Fruit fly (Drosophila melanogaster): ENCODE measurements around the gene CG14451.

Gene CG14451

DNA sequence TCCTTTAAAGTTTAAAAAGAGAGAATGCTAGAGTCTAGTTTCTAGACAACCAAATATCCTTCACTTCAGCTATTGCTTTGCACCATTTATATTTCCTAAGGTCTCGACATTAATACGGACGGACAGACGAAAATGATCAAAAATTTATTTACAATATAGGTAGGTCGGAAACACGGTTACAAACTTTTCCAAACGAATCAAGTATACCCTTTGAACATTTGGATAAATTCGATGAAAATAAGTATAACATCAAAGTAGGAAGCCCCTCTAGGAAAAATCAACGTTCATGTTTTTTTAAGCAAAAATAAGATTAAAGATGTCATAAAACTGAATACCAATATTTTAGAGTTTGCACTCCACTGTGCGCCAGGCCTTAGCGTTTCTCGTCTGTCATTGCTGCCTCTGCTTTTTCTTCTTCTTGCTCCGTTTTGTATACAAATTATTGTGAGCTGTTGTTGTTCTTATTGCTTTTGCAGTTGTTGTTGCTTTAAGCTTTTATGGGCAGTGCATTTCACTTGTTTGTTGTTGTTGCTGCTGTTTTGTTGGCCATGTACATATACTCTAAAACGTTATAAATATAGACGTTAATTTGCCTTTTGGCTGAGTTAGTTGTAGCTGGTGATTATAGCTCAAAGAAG, 21.2 kb upstream of the CG14451 start (continued):
- peak in 1 of 3 experiments; percentile 37 for TF ChIP-seq lola (GFP tag; optimal IDR thresholded peaks at IDR 0.05)
- peak; percentile 36 for TF ChIP-seq Oli (tag; optimal IDR thresholded peaks at IDR 0.05)
- no peak for TF ChIP-seq seq (GFP tag; IDR thresholded peaks at IDR 0.05)
- no peak for TF ChIP-seq cato (GFP tag; optimal IDR thresholded peaks at IDR 0.05; ENCODE audit: borderline replicate concordance)
- peak; percentile 14 for TF ChIP-seq CG4424 (GFP tag; optimal IDR thresholded peaks at IDR 0.05)
- no peak for TF ChIP-seq Adf1 (GFP tag; IDR thresholded peaks at IDR 0.05)
- TF ChIP-seq zen2 (GFP tag; IDR thresholded peaks at IDR 0.05; ENCODE audit: partially characterized antibody) = no peak
- no peak for TF ChIP-seq CG10431 (GFP tag; optimal IDR thresholded peaks at IDR 0.05)
- no peak for TF ChIP-seq CG15269 (tag; optimal IDR thresholded peaks at IDR 0.05)
- TF ChIP-seq shn (GFP tag; optimal IDR thresholded peaks at IDR 0.05) = no peak
- no peak for TF ChIP-seq ap (GFP tag; IDR thresholded peaks at IDR 0.05)
- peak; percentile 83 for TF ChIP-seq CG4360 (GFP tag; IDR thresholded peaks at IDR 0.05)
- no peak for TF ChIP-seq Sry-δ (GFP tag; optimal IDR thresholded peaks at IDR 0.05)
- peak; percentile 13 for TF ChIP-seq Meics (GFP tag; optimal IDR thresholded peaks at IDR 0.05)
- no peak for TF ChIP-seq Opbp (GFP tag; IDR thresholded peaks at IDR 0.05; ENCODE audit: partially characterized antibody)
- TF ChIP-seq Fer1 (GFP tag; optimal IDR thresholded peaks at IDR 0.05) = no peak
- peak; percentile 40 for TF ChIP-seq CG30403 (GFP tag; optimal IDR thresholded peaks at IDR 0.05)
- TF ChIP-seq CG18011 (GFP tag; optimal IDR thresholded peaks at IDR 0.05) = no peak
- TF ChIP-seq GATAe (GFP tag; conservative IDR thresholded peaks at IDR 0.05) = no peak
- peak; percentile 12 for TF ChIP-seq nmo (GFP tag; optimal IDR thresholded peaks at IDR 0.05)
- TF ChIP-seq H15 (GFP tag; IDR thresholded peaks at IDR 0.05) = 0 out of 3 replicates have a peak, but pooled peaks have one; percentile 18
- peak; percentile 11; the same call in 1 of the 2 replicates for TF ChIP-seq CG10366 (GFP tag; IDR thresholded peaks at IDR 0.05)
- TF ChIP-seq CG14667 (GFP tag; IDR thresholded peaks at IDR 0.05) = no peak
- peak; percentile 60; the same call in 2 of the 3 replicates for TF ChIP-seq CG17361 (GFP tag; IDR thresholded peaks at IDR 0.05)
- peak; percentile 6 for TF ChIP-seq CG5245 (GFP tag; optimal IDR thresholded peaks at IDR 0.05)
- peak; percentile 0 for TF ChIP-seq CG11723 (GFP tag; optimal IDR thresholded peaks at IDR 0.05)
- peak; percentile 11 for TF ChIP-seq trem (tag; optimal IDR thresholded peaks at IDR 0.05)
- TF ChIP-seq CG7556 (GFP tag; optimal IDR thresholded peaks at IDR 0.05) = peak; percentile 22
- TF ChIP-seq MTF-1 (GFP tag; optimal IDR thresholded peaks at IDR 0.05; ENCODE audit: borderline replicate concordance) = no peak
- no peak for TF ChIP-seq hth (optimal IDR thresholded peaks at IDR 0.05)
- no peak for TF ChIP-seq chinmo (GFP tag; IDR thresholded peaks at IDR 0.05; ENCODE audit: partially characterized antibody)
- no peak for TF ChIP-seq Atf3 (GFP tag; optimal IDR thresholded peaks at IDR 0.05)
- TF ChIP-seq CG11504 (tag; optimal IDR thresholded peaks at IDR 0.05) = peak; percentile 36
- peak; percentile 18 for TF ChIP-seq D19A (tag; optimal IDR thresholded peaks at IDR 0.05)
- TF ChIP-seq CG9437 (GFP tag; optimal IDR thresholded peaks at IDR 0.05) = peak; percentile 35
- no peak for TF ChIP-seq ATbp (GFP tag; optimal IDR thresholded peaks at IDR 0.05)
- TF ChIP-seq kah (GFP tag; optimal IDR thresholded peaks at IDR 0.05) = no peak
- TF ChIP-seq row (GFP tag; IDR thresholded peaks at IDR 0.05) = peak; percentile 58
- TF ChIP-seq Dll (GFP tag; IDR thresholded peaks at IDR 0.05; ENCODE audit: partially characterized antibody) = 0 out of 4 replicates have a peak, but pooled peaks have one; percentile 10
- TF ChIP-seq CG14710 (tag; optimal IDR thresholded peaks at IDR 0.05) = peak; percentile 12
- peak; percentile 83 for TF ChIP-seq CG17385 (GFP tag; optimal IDR thresholded peaks at IDR 0.05)
- peak; percentile 21 for TF ChIP-seq Sox100B (GFP tag; optimal IDR thresholded peaks at IDR 0.05)
- TF ChIP-seq sd (tag; optimal IDR thresholded peaks at IDR 0.05) = no peak
- no peak for TF ChIP-seq oc (tag; optimal IDR thresholded peaks at IDR 0.05)
- peak; percentile 36 for TF ChIP-seq CG2712 (tag; optimal IDR thresholded peaks at IDR 0.05)
- no peak for TF ChIP-seq Fer3 (tag; optimal IDR thresholded peaks at IDR 0.05)
- TF ChIP-seq CG18262 (tag; optimal IDR thresholded peaks at IDR 0.05) = peak; percentile 54
- no peak for TF ChIP-seq hkb (optimal IDR thresholded peaks at IDR 0.05)
- TF ChIP-seq hkb (GFP tag; IDR thresholded peaks at IDR 0.05) = 0 out of 2 replicates have a peak, but pooled peaks have one; percentile 39
